Fruit fly (Drosophila melanogaster) whole organism: ENCODE data around the gene CG6678.

ENCODE experiments used
- CG8478 ChIP-seq: fragments of >200 bp; optimal IDR thresholded peaks from 2 replicates; lab custom pipeline; 2018; ENCODE audit warnings: inconsistent platforms
- Dll ChIP-seq: fragments of >200 bp; optimal IDR thresholded peaks from 2 replicates; lab custom pipeline; 2017
- EcR ChIP-seq, 2 experiments: fragments of >200 bp; optimal IDR thresholded peaks; 2 replicates each; lab custom pipeline; 2017; ENCODE audit warnings: missing biosample characterization in 2 of 2, missing genetic modification characterization in 2 of 2, missing genetic modification reagents in 2 of 2
- pan ChIP-seq: fragments of >200 bp; optimal IDR thresholded peaks from 2 replicates; lab custom pipeline; 2017
- psq ChIP-seq: fragments of >200 bp; optimal IDR thresholded peaks from 2 replicates; lab custom pipeline; 2017
- usp ChIP-seq: fragments of >200 bp; optimal IDR thresholded peaks from 2 replicates; lab custom pipeline; 2017; ENCODE audit warnings: missing biosample characterization, missing genetic modification characterization, mixed read lengths

Gene CG6678

DNA sequence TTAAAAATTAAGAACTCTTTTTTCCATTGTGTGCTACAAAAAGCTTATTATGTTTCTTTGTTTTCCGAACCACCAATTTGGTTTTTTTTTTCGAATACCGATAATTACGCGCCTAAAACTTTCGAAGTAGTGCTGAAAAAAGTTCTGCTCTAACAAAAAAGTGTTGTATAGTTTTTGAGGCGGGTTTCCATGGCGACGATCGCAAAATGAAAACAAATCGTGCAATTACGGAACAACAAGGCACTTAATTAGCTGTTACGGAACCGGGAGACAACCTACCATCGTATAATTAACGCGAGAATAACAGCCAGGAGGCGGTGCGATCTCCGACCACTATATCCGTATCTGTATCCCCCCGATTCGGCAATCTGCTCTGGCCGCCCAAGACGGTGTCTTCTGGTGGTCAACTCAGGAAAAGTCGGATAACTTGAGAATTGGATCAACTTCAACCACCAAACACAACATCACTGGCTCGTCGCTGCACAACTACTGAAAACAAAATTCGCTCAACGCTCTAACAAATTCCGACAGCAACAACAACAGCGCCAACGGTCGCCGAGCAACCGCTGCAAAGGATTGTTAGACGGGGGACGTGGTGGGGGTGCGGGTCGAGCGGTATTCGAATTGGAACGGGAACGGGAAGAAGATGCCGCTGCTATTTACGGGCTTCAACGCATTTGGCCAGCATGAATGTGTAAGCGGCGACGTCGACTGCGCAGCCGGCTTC is at the start of gene CG6678, which contains the start of gene dnd:
CG6678 (plus strand) TSS at position 169 of the 727 bp plus-strand sequence.
dnd (minus strand) TSS at position 495 of the 727 bp plus-strand sequence.
- TF ChIP-seq Dll (lab: Kevin White, UChicago), result no peak
- TF ChIP-seq psq (lab: Kevin White, UChicago), result no peak
- no peak for TF ChIP-seq usp (GFP tag; lab: Kevin White, UChicago)
- TF ChIP-seq CG8478 (lab: Kevin White, UChicago), result no peak
- TF ChIP-seq pan (lab: Kevin White, UChicago), result no peak
- TF ChIP-seq EcR (GFP tag; optimal IDR thresholded peaks at IDR 0.05; lab: Kevin White, UChicago), result no peak

DNA sequence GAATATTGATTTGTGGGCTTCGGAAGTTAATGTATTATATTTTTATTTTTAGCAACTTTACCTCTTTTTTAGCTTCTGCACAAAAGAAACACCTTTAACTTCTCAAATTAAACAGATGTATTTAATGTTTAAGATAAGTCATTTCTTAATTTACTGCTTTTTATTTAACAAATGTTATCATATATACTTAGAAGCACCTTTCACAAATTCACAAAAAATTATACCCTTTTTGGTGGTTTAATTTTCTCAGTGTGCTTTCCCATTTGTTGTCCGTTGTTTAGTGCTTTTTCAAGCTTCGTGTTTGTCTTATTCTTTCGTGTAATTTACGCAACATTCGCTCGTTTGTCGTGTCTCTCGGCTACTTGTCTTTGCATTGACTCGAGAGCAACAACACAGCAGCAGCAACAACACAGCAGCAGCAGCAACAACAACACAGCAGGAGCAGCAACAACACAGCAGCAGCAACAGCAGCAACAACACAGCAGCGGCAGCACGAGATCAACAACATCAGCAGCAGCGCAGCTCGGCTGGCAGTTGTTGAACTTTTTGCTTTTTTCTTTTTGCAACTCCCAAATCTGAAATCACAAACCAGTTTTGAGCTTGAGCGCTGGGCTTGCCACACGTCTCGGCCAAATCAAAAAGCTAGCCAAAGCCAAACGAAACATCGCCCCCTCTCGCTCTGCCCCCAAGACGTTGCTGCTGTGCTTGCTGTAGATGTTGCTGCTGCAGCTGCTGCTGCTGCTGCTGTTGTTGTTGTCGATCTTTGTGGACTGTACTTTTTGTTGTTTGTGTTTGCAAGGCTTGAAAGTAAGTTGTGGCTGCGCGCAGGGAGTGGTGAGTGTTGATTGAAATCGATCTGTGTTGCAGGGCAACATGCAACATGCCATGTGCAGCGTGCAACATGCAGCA is 49.5 kb upstream of the CG6678 start:
- TF ChIP-seq pan (lab: Kevin White, UChicago), result no peak
- peak in 1 of 2 experiments; percentile 89 for TF ChIP-seq EcR (GFP tag; optimal IDR thresholded peaks at IDR 0.05; lab: Kevin White, UChicago)
- TF ChIP-seq CG8478 (lab: Kevin White, UChicago), result no peak

dm6 chr3R:21838505-21838956 is 48.3 kb upstream of the CG6678 start:
- no peak for TF ChIP-seq Dll (lab: Kevin White, UChicago)
- no peak for TF ChIP-seq usp (GFP tag; lab: Kevin White, UChicago)
- TF ChIP-seq EcR (GFP tag; optimal IDR thresholded peaks at IDR 0.05; lab: Kevin White, UChicago), result no peak
- TF ChIP-seq pan (lab: Kevin White, UChicago), result no peak
- TF ChIP-seq CG8478 (lab: Kevin White, UChicago), result no peak
- no peak for TF ChIP-seq psq (lab: Kevin White, UChicago)

dm6 chr3R:21839636-21840035 is 47.2 kb upstream of the CG6678 start:
- TF ChIP-seq psq (lab: Kevin White, UChicago) (no peak), EcR (GFP tag; optimal IDR thresholded peaks at IDR 0.05; lab: Kevin White, UChicago) (no peak), pan (lab: Kevin White, UChicago) (no peak), Dll (lab: Kevin White, UChicago) (no peak), usp (GFP tag; lab: Kevin White, UChicago) (no peak)

DNA sequence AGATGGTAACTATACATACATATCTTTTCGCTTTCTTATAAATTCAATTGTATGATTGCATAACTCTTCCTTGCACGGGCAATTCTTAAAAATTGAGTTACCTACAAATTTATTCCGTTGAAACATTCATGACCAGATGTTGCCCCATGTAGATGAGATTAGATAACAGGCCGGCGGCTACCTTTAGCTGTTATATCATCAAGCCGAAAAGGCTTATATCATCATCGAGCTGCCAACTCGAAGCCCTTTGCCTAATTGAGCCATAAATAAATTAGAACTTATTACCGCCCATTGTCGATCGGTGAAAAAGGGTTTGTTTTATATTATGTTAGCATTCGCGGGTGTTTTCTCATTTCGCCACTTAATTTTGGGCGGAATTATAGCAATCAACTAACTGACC is 46.4 kb upstream of the CG6678 start:
- TF ChIP-seq usp (GFP tag; lab: Kevin White, UChicago) (no peak), CG8478 (lab: Kevin White, UChicago) (no peak), Dll (lab: Kevin White, UChicago) (no peak), EcR (GFP tag; optimal IDR thresholded peaks at IDR 0.05; lab: Kevin White, UChicago) (no peak), psq (lab: Kevin White, UChicago) (no peak), pan (lab: Kevin White, UChicago) (no peak)

DNA sequence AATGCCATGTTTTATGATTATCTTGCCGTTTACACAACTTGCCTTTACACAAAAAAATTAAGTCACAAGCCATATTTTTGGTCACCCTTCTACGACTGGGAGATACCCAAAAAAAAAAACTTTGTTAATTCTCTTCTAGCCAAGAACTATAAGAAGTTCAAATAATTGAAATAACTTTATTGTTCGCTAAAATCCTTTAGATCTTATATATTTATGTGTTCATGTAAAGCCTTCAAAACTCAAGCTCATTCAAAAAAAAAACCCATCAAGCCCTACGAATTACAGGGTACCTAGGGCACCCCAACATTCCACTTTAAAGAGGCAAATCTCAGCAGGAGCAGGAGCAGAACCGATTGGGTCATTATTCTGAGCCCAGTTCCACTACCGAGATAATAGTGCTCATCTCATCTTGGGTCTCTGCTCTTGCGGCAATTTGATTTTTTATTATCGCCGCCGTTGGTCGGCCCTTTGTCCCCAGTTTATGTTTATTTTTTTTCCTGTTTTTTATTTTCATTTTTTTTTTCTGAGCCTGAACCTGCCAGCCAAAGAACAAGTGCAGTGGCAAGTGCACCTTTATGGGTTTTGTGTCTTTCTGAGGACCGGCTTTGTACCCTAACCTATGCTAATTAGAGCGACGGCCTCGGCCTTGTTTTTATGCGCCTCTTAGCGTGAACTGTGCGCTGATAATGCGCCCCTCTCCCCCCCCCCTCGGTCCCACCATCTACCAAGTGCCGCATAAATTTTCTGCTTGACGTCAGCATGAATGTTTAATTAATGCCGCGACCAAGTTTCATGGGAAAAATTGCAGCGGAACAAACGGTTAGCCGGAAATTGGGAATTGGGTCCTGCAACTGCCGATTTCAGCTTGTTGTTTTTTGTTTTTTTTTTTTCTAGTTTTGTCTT is 45.1 kb upstream of the CG6678 start:
- TF ChIP-seq psq (lab: Kevin White, UChicago), result no peak
- no peak for TF ChIP-seq Dll (lab: Kevin White, UChicago)
- no peak for TF ChIP-seq CG8478 (lab: Kevin White, UChicago)
- TF ChIP-seq usp (GFP tag; lab: Kevin White, UChicago), result no peak
- no peak for TF ChIP-seq pan (lab: Kevin White, UChicago)
- TF ChIP-seq EcR (GFP tag; optimal IDR thresholded peaks at IDR 0.05; lab: Kevin White, UChicago), result no peak

DNA sequence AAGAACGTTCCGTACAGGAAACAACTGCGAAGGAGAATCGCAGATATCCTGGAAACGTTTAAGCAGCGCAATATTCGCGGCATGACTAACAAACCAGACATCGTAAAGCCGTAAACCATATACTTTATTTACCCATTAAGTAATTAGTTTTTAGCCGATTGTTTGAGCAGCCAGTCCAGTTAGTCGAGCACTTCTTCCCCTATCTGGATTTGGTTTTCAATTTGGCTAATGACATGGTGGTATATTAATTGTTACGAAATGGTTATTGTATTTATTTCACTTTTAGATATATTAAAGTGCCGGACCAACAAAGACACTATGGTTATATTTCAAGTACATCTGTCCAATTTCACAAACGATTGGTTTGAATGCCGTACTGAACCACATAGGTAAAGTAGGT is 43.2 kb upstream of the CG6678 start, which contains the start of gene Gr93b:
Gr93b (minus strand) TSS at position 101 of the 400 bp plus-strand sequence.
- no peak for TF ChIP-seq CG8478 (lab: Kevin White, UChicago)
- TF ChIP-seq EcR (GFP tag; optimal IDR thresholded peaks at IDR 0.05; lab: Kevin White, UChicago), result no peak
- TF ChIP-seq Dll (lab: Kevin White, UChicago), result no peak
- TF ChIP-seq usp (GFP tag; lab: Kevin White, UChicago), result no peak

DNA sequence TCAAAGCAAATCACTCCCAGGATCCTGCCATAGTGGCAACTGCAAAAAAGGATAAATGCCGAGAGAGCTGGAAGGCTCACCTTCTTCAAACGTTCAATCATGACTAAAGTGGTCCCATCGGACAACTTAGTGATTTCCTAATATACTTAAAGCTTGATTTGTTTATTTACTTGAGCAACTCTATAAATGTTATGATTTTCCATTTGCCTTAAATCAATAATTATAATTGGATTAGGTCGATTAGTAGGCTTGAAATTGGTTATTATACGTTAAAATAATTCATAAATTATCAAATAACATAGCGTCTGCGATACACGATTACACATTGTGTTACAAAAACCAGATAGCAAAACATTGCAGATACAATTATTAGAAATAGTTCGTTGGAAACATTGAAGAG is 41.7 kb upstream of the CG6678 start, which contains the start of gene Gr93c:
Gr93c (minus strand) TSS at position 101 of the 400 bp plus-strand sequence.
- TF ChIP-seq psq (lab: Kevin White, UChicago) (no peak), Dll (lab: Kevin White, UChicago) (no peak), pan (lab: Kevin White, UChicago) (no peak), CG8478 (lab: Kevin White, UChicago) (no peak), EcR (GFP tag; optimal IDR thresholded peaks at IDR 0.05; lab: Kevin White, UChicago) (no peak), usp (GFP tag; lab: Kevin White, UChicago) (no peak)

DNA sequence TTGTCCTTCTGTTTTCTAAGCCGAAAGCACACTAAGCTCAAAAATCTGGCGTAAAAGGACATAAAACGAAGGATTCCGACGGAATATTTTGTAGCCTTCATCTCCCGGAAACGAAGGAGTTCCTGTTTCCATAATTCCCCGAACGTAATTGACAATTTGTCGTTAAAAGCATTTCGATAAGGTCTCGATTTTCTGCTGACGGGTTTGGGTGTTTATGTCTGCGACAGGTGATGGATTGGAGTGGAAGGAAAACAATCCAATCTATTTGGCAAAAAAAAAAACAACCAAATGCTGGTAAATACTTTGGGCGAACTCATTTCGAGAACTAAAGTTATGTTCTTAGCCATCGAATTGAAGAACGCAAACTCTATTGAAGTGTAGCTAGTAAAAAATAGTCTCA is 40.3 kb upstream of the CG6678 start, which contains the start of gene Gr93d:
Gr93d (minus strand) TSS at position 101 of the 400 bp plus-strand sequence.
- TF ChIP-seq usp (GFP tag; lab: Kevin White, UChicago) (no peak), pan (lab: Kevin White, UChicago) (no peak), EcR (GFP tag; optimal IDR thresholded peaks at IDR 0.05; lab: Kevin White, UChicago) (no peak), CG8478 (lab: Kevin White, UChicago) (no peak), Dll (lab: Kevin White, UChicago) (no peak), psq (lab: Kevin White, UChicago) (no peak)

DNA sequence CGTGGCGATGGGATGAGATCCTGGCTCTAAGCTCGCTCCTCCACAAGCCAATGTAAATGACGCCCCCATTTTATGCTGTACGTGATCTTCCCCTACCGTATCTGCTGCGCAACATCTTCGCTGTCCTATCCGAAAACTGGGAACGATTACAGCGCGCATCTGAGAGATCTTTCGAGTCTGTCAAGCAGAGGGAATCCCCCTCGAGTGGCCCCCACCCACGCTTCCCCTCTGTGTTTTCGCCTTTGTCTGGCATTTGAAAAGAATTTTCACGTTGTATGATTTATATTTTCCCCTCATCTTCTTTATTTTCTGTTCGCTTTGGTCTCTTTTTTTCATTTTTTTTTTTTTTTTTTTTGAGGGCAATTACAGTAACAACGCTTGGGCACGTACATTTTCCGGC is 39.4 kb upstream of the CG6678 start:
- TF ChIP-seq Dll (lab: Kevin White, UChicago) (no peak), psq (lab: Kevin White, UChicago) (no peak), EcR (GFP tag; optimal IDR thresholded peaks at IDR 0.05; lab: Kevin White, UChicago) (no peak), usp (GFP tag; lab: Kevin White, UChicago) (no peak), pan (lab: Kevin White, UChicago) (no peak), CG8478 (lab: Kevin White, UChicago) (no peak)
